Worm (Caenorhabditis elegans) whole organism, L1 larva: ENCODE results near the gene str-254.

Experiments used
- C04F5.9 ChIP-seq: sonication (generic microtip); optimal IDR thresholded peaks from 2 replicates; lab custom pipeline; 2016; ENCODE audit warnings: missing genetic modification characterization, missing compliant biosample characterization
- C16A3.4 ChIP-seq: fragments of 150-350 bp; optimal IDR thresholded peaks from 2 replicates; lab custom pipeline; 2014; ENCODE audit warnings: missing biosample characterization, missing genetic modification characterization
- Y116A8C.19 ChIP-seq: sonication (generic microtip); optimal IDR thresholded peaks from 2 replicates; lab custom pipeline; 2016; ENCODE audit warnings: missing compliant biosample characterization, missing genetic modification characterization, borderline replicate concordance
- alr-1 ChIP-seq: fragments of 200-800 bp; sonication (Bioruptor generic); optimal IDR thresholded peaks from 2 replicates; lab custom pipeline; 2018; ENCODE audit warnings: borderline replicate concordance, mild to moderate bottlenecking, missing genetic modification characterization, missing compliant biosample characterization
- ceh-88 ChIP-seq: fragments of 200-800 bp; sonication (Bioruptor generic); IDR thresholded peaks from 2 replicates; pipeline ENCODE4 v1.3.6; 2022; ENCODE audit warnings: missing genetic modification characterization, missing compliant biosample characterization
- dpl-1 ChIP-seq, 3 experiments: fragments of 150-350 bp in 2 of 3; sonication (generic microtip) in 1 of 3; optimal IDR thresholded peaks; 2 replicates each; lab custom pipeline; 2014 to 2017; ENCODE audit warnings: missing biosample characterization in 3 of 3, missing genetic modification characterization in 3 of 3, missing genetic modification reagents in 3 of 3
- dsc-1 ChIP-seq: sonication (generic microtip); optimal IDR thresholded peaks from 2 replicates; lab custom pipeline; 2016; ENCODE audit warnings: mild to moderate bottlenecking, missing genetic modification characterization, missing compliant biosample characterization
- efl-3 ChIP-seq: fragments of 200-800 bp; sonication (Bioruptor generic); optimal IDR thresholded peaks from 2 replicates; lab custom pipeline; 2018; ENCODE audit warnings: mild to moderate bottlenecking, missing genetic modification characterization, missing compliant biosample characterization
- elt-2 ChIP-seq: sonication (generic microtip); optimal IDR thresholded peaks from 2 replicates; lab custom pipeline; 2016; ENCODE audit warnings: missing genetic modification characterization, mild to moderate bottlenecking, inconsistent platforms, missing compliant biosample characterization, missing genetic modification reagents
- fkh-10 ChIP-seq: sonication (generic microtip); optimal IDR thresholded peaks from 2 replicates; lab custom pipeline; 2017; ENCODE audit warnings: missing biosample characterization, missing genetic modification reagents, missing genetic modification characterization
- fos-1 ChIP-seq: fragments of 150-350 bp; optimal IDR thresholded peaks from 2 replicates; lab custom pipeline; 2014; ENCODE audit warnings: missing biosample characterization, missing genetic modification characterization
- grh-1 ChIP-seq: fragments of 200-800 bp; sonication (Bioruptor generic); IDR thresholded peaks from 2 replicates; pipeline ENCODE4 v1.3.6; 2022; ENCODE audit warnings: missing genetic modification reagents, missing genetic modification characterization, missing compliant biosample characterization
- hlh-4 ChIP-seq: sonication (generic microtip); optimal IDR thresholded peaks from 2 replicates; lab custom pipeline; 2016; ENCODE audit warnings: mild to moderate bottlenecking, missing genetic modification characterization, missing compliant biosample characterization
- hpl-2 ChIP-seq: fragments of 150-350 bp; optimal IDR thresholded peaks from 2 replicates; lab custom pipeline; 2014; ENCODE audit warnings: missing biosample characterization, missing genetic modification reagents, missing genetic modification characterization
- irx-1 ChIP-seq: sonication (generic microtip); optimal IDR thresholded peaks from 2 replicates; lab custom pipeline; 2016; ENCODE audit warnings: missing genetic modification characterization, missing compliant biosample characterization
- isw-1 ChIP-seq: fragments of 200-800 bp; sonication (Bioruptor generic); IDR thresholded peaks from 2 replicates; pipeline ENCODE4 v1.3.6; 2022; ENCODE audit warnings: missing genetic modification characterization, missing compliant biosample characterization
- lin-13 ChIP-seq: fragments of 150-350 bp; optimal IDR thresholded peaks from 2 replicates; lab custom pipeline; 2014; ENCODE audit warnings: missing biosample characterization, missing genetic modification reagents, missing genetic modification characterization
- lin-15B ChIP-seq: fragments of 150-350 bp; sonication (generic microtip); optimal IDR thresholded peaks from 3 replicates; lab custom pipeline; 2014; ENCODE audit warnings: missing biosample characterization, missing genetic modification characterization
- lir-3 ChIP-seq: sonication (generic microtip); optimal IDR thresholded peaks from 2 replicates; lab custom pipeline; 2016; ENCODE audit warnings: mild to moderate bottlenecking, missing genetic modification characterization, moderate library complexity, missing compliant biosample characterization; ENCODE audit not compliant: poor library complexity
- mdl-1 ChIP-seq, 2 experiments: fragments of 150-350 bp; optimal IDR thresholded peaks; 2 replicates each; lab custom pipeline; 2014 to 2017; ENCODE audit warnings: missing biosample characterization in 2 of 2, missing genetic modification characterization in 2 of 2, inconsistent platforms in 1 of 2
- mep-1 ChIP-seq: fragments of 150-350 bp; optimal IDR thresholded peaks from 2 replicates; lab custom pipeline; 2014; ENCODE audit warnings: missing biosample characterization, missing genetic modification characterization
- nhr-12 ChIP-seq: sonication (generic microtip); optimal IDR thresholded peaks from 2 replicates; lab custom pipeline; 2017; ENCODE audit warnings: missing biosample characterization, missing genetic modification characterization
- nhr-19 ChIP-seq: fragments of 200-800 bp; sonication (Bioruptor generic); conservative IDR thresholded peaks from 2 replicates; pipeline ENCODE4 v1.3.6; 2022; ENCODE audit warnings: missing genetic modification characterization, missing compliant biosample characterization
- nhr-237 ChIP-seq: fragments of 150-350 bp; optimal IDR thresholded peaks from 2 replicates; lab custom pipeline; 2014; ENCODE audit warnings: missing biosample characterization, missing genetic modification characterization
- nhr-28 ChIP-seq: fragments of 150-350 bp; optimal IDR thresholded peaks from 2 replicates; lab custom pipeline; 2014; ENCODE audit warnings: missing biosample characterization, missing genetic modification characterization
- nhr-71 ChIP-seq: sonication (generic microtip); optimal IDR thresholded peaks from 2 replicates; lab custom pipeline; 2016; ENCODE audit warnings: mild to moderate bottlenecking, missing genetic modification characterization, moderate library complexity, missing compliant biosample characterization
- nhr-77 ChIP-seq: fragments of 150-350 bp; optimal IDR thresholded peaks from 2 replicates; lab custom pipeline; 2014; ENCODE audit warnings: missing biosample characterization, missing genetic modification characterization
- nhr-85 ChIP-seq: sonication (generic microtip); peaks from one replicate; lab custom pipeline; 2016; ENCODE audit warnings: missing genetic modification characterization, inconsistent platforms, missing compliant biosample characterization
- nhr-90 ChIP-seq: sonication (generic microtip); optimal IDR thresholded peaks from 2 replicates; lab custom pipeline; 2016; ENCODE audit warnings: mild to moderate bottlenecking, missing genetic modification characterization, missing compliant biosample characterization; ENCODE audit not compliant: poor library complexity
- pax-3 ChIP-seq: fragments of 200-800 bp; sonication (Bioruptor generic); optimal IDR thresholded peaks from 2 replicates; lab custom pipeline; 2018; ENCODE audit warnings: mild to moderate bottlenecking, missing genetic modification characterization, moderate library complexity, missing compliant biosample characterization
- rnt-1 ChIP-seq: sonication (generic microtip); optimal IDR thresholded peaks from 2 replicates; lab custom pipeline; 2016; ENCODE audit warnings: mild to moderate bottlenecking, missing genetic modification characterization, moderate library complexity, missing compliant biosample characterization
- snpc-4 ChIP-seq: fragments of 150-350 bp; optimal IDR thresholded peaks from 2 replicates; lab custom pipeline; 2014; ENCODE audit warnings: missing biosample characterization, missing genetic modification characterization
- sup-37 ChIP-seq: fragments of 200-800 bp; sonication (Bioruptor generic); optimal IDR thresholded peaks from 2 replicates; lab custom pipeline; 2018; ENCODE audit warnings: mild to moderate bottlenecking, missing genetic modification characterization, missing compliant biosample characterization
- swsn-7 ChIP-seq: sonication (generic microtip); optimal IDR thresholded peaks from 2 replicates; lab custom pipeline; 2016; ENCODE audit warnings: missing genetic modification characterization, missing compliant biosample characterization
- unc-30 ChIP-seq: sonication (generic microtip); optimal IDR thresholded peaks from 2 replicates; lab custom pipeline; 2017; ENCODE audit warnings: missing biosample characterization, missing genetic modification characterization
- unc-98 ChIP-seq: fragments of 200-800 bp; sonication (Bioruptor generic); IDR thresholded peaks from 2 replicates; pipeline ENCODE4 v1.3.6; 2022; ENCODE audit warnings: missing genetic modification characterization, missing compliant biosample characterization
- vab-15 ChIP-seq: sonication (generic microtip); optimal IDR thresholded peaks from 2 replicates; lab custom pipeline; 2017; ENCODE audit warnings: missing genotype, mild to moderate bottlenecking, missing genetic modification characterization, missing compliant biosample characterization
- zag-1 ChIP-seq: fragments of 150-350 bp; optimal IDR thresholded peaks from 2 replicates; lab custom pipeline; 2014; ENCODE audit warnings: missing biosample characterization, missing genetic modification characterization
- zip-4 ChIP-seq: fragments of 200-800 bp; sonication (Bioruptor generic); optimal IDR thresholded peaks from 2 replicates; lab custom pipeline; 2018; ENCODE audit warnings: mild to moderate bottlenecking, missing genetic modification characterization, moderate library complexity, missing compliant biosample characterization

str-254 gene

ce11 chrV:16120499-16120898 lies 32.8 kb downstream of the str-254 start:
- TF ChIP-seq zip-4 (GFP tag; lab: Kevin White, UChicago) (peak; percentile 82), hpl-2 (GFP tag; lab: Kevin White, UChicago) (no peak)

ce11 chrV:16118601-16119000 lies 34.7 kb downstream of the str-254 start, which contains the start of gene str-103:
str-103 (minus strand) TSS chrV:16118701.
- TF ChIP-seq swsn-7 (tag; lab: Kevin White, UChicago): no peak
- no peak for TF ChIP-seq sup-37 (GFP tag; lab: Kevin White, UChicago)
- TF ChIP-seq nhr-28 (tag; lab: Kevin White, UChicago): no peak
- TF ChIP-seq unc-98: no peak
- no peak for TF ChIP-seq mdl-1 (tag; optimal IDR thresholded peaks at IDR 0.05; lab: Kevin White, UChicago)
- TF ChIP-seq zip-4 (GFP tag; lab: Kevin White, UChicago): no peak
- TF ChIP-seq pax-3: no peak
- TF ChIP-seq lir-3 (tag; lab: Kevin White, UChicago): no peak
- no peak for TF ChIP-seq fkh-10
- no peak for TF ChIP-seq fos-1 (tag; lab: Kevin White, UChicago)
- no peak for TF ChIP-seq nhr-85 (tag; lab: Kevin White, UChicago)
- TF ChIP-seq nhr-237 (tag; lab: Kevin White, UChicago): no peak

ce11 chrV:16115381-16115780 lies 37.9 kb downstream of the str-254 start, which contains the start of gene str-25:
str-25 (plus strand) TSS chrV:16115681.
- no peak for TF ChIP-seq C04F5.9 (tag; lab: Kevin White, UChicago)
- TF ChIP-seq nhr-12 (tag; lab: Kevin White, UChicago): no peak
- TF ChIP-seq dpl-1 (GFP tag; optimal IDR thresholded peaks at IDR 0.05; lab: Kevin White, UChicago): no peak
- TF ChIP-seq snpc-4 (tag; lab: Kevin White, UChicago): no peak
- TF ChIP-seq nhr-85 (tag; lab: Kevin White, UChicago): no peak
- TF ChIP-seq dsc-1 (tag; lab: Kevin White, UChicago): no peak
- no peak for TF ChIP-seq efl-3
- no peak for TF ChIP-seq nhr-19
- no peak for TF ChIP-seq grh-1
- TF ChIP-seq isw-1 (GFP tag; lab: Robert Waterston, UW): no peak
- TF ChIP-seq swsn-7 (tag; lab: Kevin White, UChicago): no peak
- no peak for TF ChIP-seq lin-15B
- no peak for TF ChIP-seq nhr-77

- TF ChIP-seq lin-13 (no peak), nhr-77 (no peak), Y116A8C.19 (tag; lab: Kevin White, UChicago) (no peak), C16A3.4 (tag; lab: Kevin White, UChicago) (no peak), vab-15 (tag; lab: Kevin White, UChicago) (no peak), nhr-71 (tag; lab: Kevin White, UChicago) (no peak), dpl-1 (GFP tag; optimal IDR thresholded peaks at IDR 0.05; lab: Kevin White, UChicago) (no peak)
- TF ChIP-seq, all 84 proteins: peak for 0
These were observed 39.0 kb downstream of the str-254 start, which contains the start of gene srxa-16 for ce11 chrV:16114237-16114636. srxa-16 (minus strand) TSS chrV:16114337.

- TF ChIP-seq unc-30 (tag; lab: Kevin White, UChicago): no peak
- no peak for TF ChIP-seq rnt-1 (tag; lab: Kevin White, UChicago)
- TF ChIP-seq nhr-77: no peak
- TF ChIP-seq mep-1 (tag; lab: Kevin White, UChicago): no peak
- no peak for TF ChIP-seq nhr-90 (tag; lab: Kevin White, UChicago)
- no peak for TF ChIP-seq nhr-28 (tag; lab: Kevin White, UChicago)
- no peak for TF ChIP-seq irx-1 (tag; lab: Kevin White, UChicago)
- no peak for TF ChIP-seq ceh-88 (GFP tag; lab: Robert Waterston, UW)
- TF ChIP-seq dpl-1 (GFP tag; optimal IDR thresholded peaks at IDR 0.05; lab: Kevin White, UChicago): no peak
- no peak for TF ChIP-seq hlh-4 (tag; lab: Kevin White, UChicago)
- TF ChIP-seq lin-15B: no peak
- TF ChIP-seq elt-2 (tag; lab: Kevin White, UChicago): no peak
- TF ChIP-seq alr-1 (tag; lab: Kevin White, UChicago): no peak
- TF ChIP-seq zag-1 (tag; lab: Kevin White, UChicago): no peak
These were observed 49.7 kb downstream of the str-254 start, which contains the start of gene argk-1 for ce11 chrV:16103594-16103993. argk-1 (plus strand) TSS chrV:16103894.
